Fruit fly (Drosophila melanogaster) whole organism, embryonic: Measurements from ENCODE around the gene CkIIalpha-i3.

Experiments
- Ada2b ChIP-seq: fragments of 200-800 bp; sonication (Bioruptor generic); IDR thresholded peaks from 2 replicates; pipeline ENCODE4 v1.3.6; 2022; ENCODE audit warnings: missing biosample characterization, missing genetic modification characterization
- Antp ChIP-seq: fragments of 200-800 bp; sonication (Bioruptor generic); optimal IDR thresholded peaks from 3 replicates; lab custom pipeline; 2016; ENCODE audit warnings: missing biosample characterization, missing genetic modification characterization
- Asciz ChIP-seq: fragments of 200-800 bp; sonication (Bioruptor generic); optimal IDR thresholded peaks from 2 replicates; lab custom pipeline; 2017; ENCODE audit warnings: missing biosample characterization, mild to moderate bottlenecking, missing genetic modification characterization, missing genetic modification reagents
- B-H1 ChIP-seq: fragments of 200-800 bp; sonication (Bioruptor generic); IDR thresholded peaks from 3 replicates; pipeline ENCODE4 v1.3.6; 2022; ENCODE audit warnings: missing biosample characterization, missing genetic modification characterization
- BEAF-32 ChIP-seq: fragments of 200-800 bp; sonication (Bioruptor generic); optimal IDR thresholded peaks from 3 replicates; lab custom pipeline; 2017; ENCODE audit warnings: missing biosample characterization, missing genetic modification characterization, mild to moderate bottlenecking, moderate library complexity, missing genetic modification reagents
- BtbVII ChIP-seq: fragments of 200-800 bp; sonication (Bioruptor generic); optimal IDR thresholded peaks from 3 replicates; lab custom pipeline; 2017; ENCODE audit warnings: missing biosample characterization, mild to moderate bottlenecking, missing genetic modification characterization
- CG10321 ChIP-seq: fragments of 200-800 bp; sonication (Bioruptor generic); IDR thresholded peaks from 2 replicates; pipeline ENCODE4 v1.3.6; 2022; ENCODE audit warnings: missing biosample characterization, missing genetic modification characterization
- CG11085 ChIP-seq: fragments of 200-800 bp; sonication (Bioruptor generic); IDR thresholded peaks from 2 replicates; pipeline ENCODE4 v1.3.6; 2022; ENCODE audit warnings: missing biosample characterization, missing genetic modification characterization
- CG11723 ChIP-seq: fragments of 200-800 bp; sonication (Bioruptor generic); optimal IDR thresholded peaks from 2 replicates; lab custom pipeline; 2017; ENCODE audit warnings: missing biosample characterization, mild to moderate bottlenecking, missing genetic modification characterization
- CG12071 ChIP-seq: fragments of 200-800 bp; sonication (Bioruptor generic); optimal IDR thresholded peaks from 3 replicates; lab custom pipeline; 2018; ENCODE audit warnings: missing biosample characterization, mild to moderate bottlenecking, missing genetic modification characterization
- CG13624 ChIP-seq: fragments of 200-800 bp; sonication (Bioruptor generic); optimal IDR thresholded peaks from 2 replicates; lab custom pipeline; 2016; ENCODE audit warnings: missing biosample characterization, missing genetic modification characterization
- CG15696 ChIP-seq: fragments of 200-800 bp; sonication (Bioruptor generic); optimal IDR thresholded peaks from 2 replicates; lab custom pipeline; 2019; ENCODE audit warnings: missing biosample characterization, mild to moderate bottlenecking, missing genetic modification characterization, moderate library complexity
- CG16813 ChIP-seq: fragments of 200-800 bp; sonication (Bioruptor generic); IDR thresholded peaks from 3 replicates; pipeline ENCODE4 v1.3.6; 2022; ENCODE audit warnings: missing biosample characterization, missing genetic modification characterization; ENCODE audit not compliant: partially characterized antibody
- CG18599 ChIP-seq: fragments of 200-800 bp; sonication (Bioruptor generic); optimal IDR thresholded peaks from 3 replicates; lab custom pipeline; 2017; ENCODE audit warnings: missing biosample characterization, missing genetic modification characterization, mild to moderate bottlenecking, moderate library complexity, missing genetic modification reagents
- CG2202 ChIP-seq: fragments of 200-800 bp; sonication (Bioruptor generic); optimal IDR thresholded peaks from 2 replicates; lab custom pipeline; 2018; ENCODE audit warnings: missing biosample characterization, mild to moderate bottlenecking, missing genetic modification characterization
- CG33557 ChIP-seq: fragments of 200-800 bp; sonication (Bioruptor generic); optimal IDR thresholded peaks from 2 replicates; lab custom pipeline; 2019; ENCODE audit warnings: missing biosample characterization, mild to moderate bottlenecking, missing genetic modification characterization, moderate library complexity
- CG3847 ChIP-seq: fragments of 200-800 bp; sonication (Bioruptor generic); IDR thresholded peaks from 2 replicates; pipeline ENCODE4 v1.3.6; 2022; ENCODE audit warnings: missing biosample characterization, missing genetic modification characterization
- CG4328 ChIP-seq: fragments of 200-800 bp; sonication (Bioruptor generic); optimal IDR thresholded peaks from 3 replicates; lab custom pipeline; 2017; ENCODE audit warnings: missing biosample characterization, missing genetic modification reagents, missing genetic modification characterization
- CG4360 ChIP-seq: fragments of 200-800 bp; sonication (Bioruptor generic); IDR thresholded peaks from 2 replicates; pipeline ENCODE4 v1.3.6; 2022; ENCODE audit warnings: missing biosample characterization, missing genetic modification characterization
- CG5180 ChIP-seq: fragments of 200-800 bp; sonication (Bioruptor generic); optimal IDR thresholded peaks from 3 replicates; lab custom pipeline; 2017; ENCODE audit warnings: missing biosample characterization, missing genetic modification characterization, mild to moderate bottlenecking, moderate library complexity, missing genetic modification reagents
- CG5953 ChIP-seq: fragments of 200-800 bp; sonication (Bioruptor generic); IDR thresholded peaks from 2 replicates; pipeline ENCODE4 v1.3.6; 2022; ENCODE audit warnings: missing biosample characterization, missing genetic modification characterization
- CG6813 ChIP-seq: fragments of 200-800 bp; sonication (Bioruptor generic); optimal IDR thresholded peaks from 2 replicates; lab custom pipeline; 2017; ENCODE audit warnings: missing biosample characterization, missing genetic modification characterization, mild to moderate bottlenecking, moderate library complexity, missing genetic modification reagents
- CG7928 ChIP-seq: fragments of 200-800 bp; sonication (Bioruptor generic); optimal IDR thresholded peaks from 2 replicates; lab custom pipeline; 2017; ENCODE audit warnings: missing biosample characterization, mild to moderate bottlenecking, missing genetic modification characterization
- CG8281 ChIP-seq: fragments of 200-800 bp; sonication (Bioruptor generic); optimal IDR thresholded peaks from 2 replicates; lab custom pipeline; 2018; ENCODE audit warnings: missing biosample characterization, mild to moderate bottlenecking, missing genetic modification characterization, moderate library complexity
- CrebB ChIP-seq: fragments of 200-800 bp; sonication (Bioruptor generic); optimal IDR thresholded peaks from 3 replicates; lab custom pipeline; 2018; ENCODE audit warnings: missing biosample characterization, mild to moderate bottlenecking, missing genetic modification characterization
- HHEX ChIP-seq: fragments of 200-800 bp; sonication (Bioruptor generic); optimal IDR thresholded peaks from 3 replicates; lab custom pipeline; 2017; ENCODE audit warnings: missing biosample characterization, mild to moderate bottlenecking, missing genetic modification characterization, missing genetic modification reagents
- HLH4C ChIP-seq: fragments of 200-800 bp; sonication (Bioruptor generic); IDR thresholded peaks from 3 replicates; pipeline ENCODE4 v1.3.6; 2022; ENCODE audit warnings: missing biosample characterization, missing genetic modification characterization; ENCODE audit not compliant: partially characterized antibody
- Kr ChIP-seq: fragments of 200-800 bp; sonication (Bioruptor generic); optimal IDR thresholded peaks from 2 replicates; lab custom pipeline; 2017; ENCODE audit warnings: missing biosample characterization, mild to moderate bottlenecking, missing genetic modification characterization
- Mes4 ChIP-seq: fragments of 200-800 bp; sonication (Bioruptor generic); optimal IDR thresholded peaks from 2 replicates; lab custom pipeline; 2016; ENCODE audit warnings: missing biosample characterization, missing genetic modification characterization
- PHDP ChIP-seq: fragments of 200-800 bp; sonication (Bioruptor generic); optimal IDR thresholded peaks from 3 replicates; lab custom pipeline; 2018; ENCODE audit warnings: missing biosample characterization, mild to moderate bottlenecking, missing genetic modification characterization, moderate library complexity
- Sox100B ChIP-seq: fragments of 200-800 bp; sonication (Bioruptor generic); optimal IDR thresholded peaks from 3 replicates; lab custom pipeline; 2018; ENCODE audit warnings: missing biosample characterization, mild to moderate bottlenecking, missing genetic modification characterization
- TFAM ChIP-seq: fragments of 200-800 bp; sonication (Bioruptor generic); optimal IDR thresholded peaks from 2 replicates; lab custom pipeline; 2017; ENCODE audit warnings: missing biosample characterization, missing genetic modification characterization, inconsistent platforms
- YL-1 ChIP-seq: fragments of 200-800 bp; sonication (Bioruptor generic); optimal IDR thresholded peaks from 3 replicates; lab custom pipeline; 2017; ENCODE audit warnings: missing biosample characterization, mild to moderate bottlenecking, missing genetic modification characterization
- bbx ChIP-seq: fragments of 200-800 bp; sonication (Bioruptor generic); IDR thresholded peaks from 2 replicates; pipeline ENCODE4 v1.3.6; 2022; ENCODE audit warnings: missing biosample characterization, missing genetic modification characterization; ENCODE audit not compliant: partially characterized antibody
- dan ChIP-seq: fragments of 200-800 bp; sonication (Bioruptor generic); IDR thresholded peaks from 2 replicates; pipeline ENCODE4 v1.3.6; 2022; ENCODE audit warnings: missing biosample characterization, missing genetic modification characterization
- danr ChIP-seq: fragments of 200-800 bp; sonication (Bioruptor generic); IDR thresholded peaks from 2 replicates; pipeline ENCODE4 v1.3.6; 2022; ENCODE audit warnings: missing biosample characterization, missing genetic modification characterization
- dysf ChIP-seq: fragments of 200-800 bp; sonication (Bioruptor generic); IDR thresholded peaks from 3 replicates; pipeline ENCODE4 v1.3.6; 2022; ENCODE audit warnings: missing biosample characterization, missing genetic modification characterization
- exex ChIP-seq: fragments of 200-800 bp; sonication (Bioruptor generic); optimal IDR thresholded peaks from 4 replicates; lab custom pipeline; 2018; ENCODE audit warnings: missing biosample characterization, mild to moderate bottlenecking, missing genetic modification characterization, moderate library complexity
- fd64A ChIP-seq: fragments of 200-800 bp; sonication (Bioruptor generic); optimal IDR thresholded peaks from 3 replicates; lab custom pipeline; 2018; ENCODE audit warnings: missing biosample characterization, mild to moderate bottlenecking, missing genetic modification characterization
- fu2 ChIP-seq: fragments of 200-800 bp; sonication (Bioruptor generic); optimal IDR thresholded peaks from 2 replicates; lab custom pipeline; 2016; ENCODE audit warnings: missing biosample characterization, missing genetic modification characterization
- gcm2 ChIP-seq: fragments of 200-800 bp; sonication (Bioruptor generic); optimal IDR thresholded peaks from 2 replicates; lab custom pipeline; 2016; ENCODE audit warnings: missing biosample characterization, missing genetic modification characterization
- hb ChIP-seq: fragments of 200-800 bp; sonication (Bioruptor generic); IDR thresholded peaks from 3 replicates; pipeline ENCODE4 v1.3.6; 2022; ENCODE audit warnings: missing biosample characterization, missing genetic modification characterization; ENCODE audit not compliant: partially characterized antibody
- kah ChIP-seq: fragments of 200-800 bp; sonication (Bioruptor generic); optimal IDR thresholded peaks from 2 replicates; lab custom pipeline; 2018; ENCODE audit warnings: missing biosample characterization, mild to moderate bottlenecking, missing genetic modification characterization
- lbe ChIP-seq: fragments of 200-800 bp; sonication (Bioruptor generic); optimal IDR thresholded peaks from 2 replicates; lab custom pipeline; 2016; ENCODE audit warnings: missing biosample characterization, mild to moderate bottlenecking, missing genetic modification characterization
- nerfin-1 ChIP-seq: fragments of 200-800 bp; sonication (Bioruptor generic); optimal IDR thresholded peaks from 3 replicates; lab custom pipeline; 2019; ENCODE audit warnings: missing biosample characterization, mild to moderate bottlenecking, missing genetic modification characterization, moderate library complexity
- oc ChIP-seq: fragments of 200-800 bp; sonication (Bioruptor generic); optimal IDR thresholded peaks from 2 replicates; lab custom pipeline; 2018; ENCODE audit warnings: missing biosample characterization, mild to moderate bottlenecking, missing genetic modification characterization, moderate library complexity
- zen ChIP-seq: fragments of 200-800 bp; sonication (Bioruptor generic); optimal IDR thresholded peaks from 3 replicates; lab custom pipeline; 2018; ENCODE audit warnings: missing biosample characterization, mild to moderate bottlenecking, missing genetic modification characterization, moderate library complexity
- zf30C ChIP-seq: fragments of 200-800 bp; sonication (Bioruptor generic); optimal IDR thresholded peaks from 3 replicates; lab custom pipeline; 2018; ENCODE audit warnings: missing biosample characterization, mild to moderate bottlenecking, missing genetic modification characterization

The CkIIalpha-i3 gene

DNA sequence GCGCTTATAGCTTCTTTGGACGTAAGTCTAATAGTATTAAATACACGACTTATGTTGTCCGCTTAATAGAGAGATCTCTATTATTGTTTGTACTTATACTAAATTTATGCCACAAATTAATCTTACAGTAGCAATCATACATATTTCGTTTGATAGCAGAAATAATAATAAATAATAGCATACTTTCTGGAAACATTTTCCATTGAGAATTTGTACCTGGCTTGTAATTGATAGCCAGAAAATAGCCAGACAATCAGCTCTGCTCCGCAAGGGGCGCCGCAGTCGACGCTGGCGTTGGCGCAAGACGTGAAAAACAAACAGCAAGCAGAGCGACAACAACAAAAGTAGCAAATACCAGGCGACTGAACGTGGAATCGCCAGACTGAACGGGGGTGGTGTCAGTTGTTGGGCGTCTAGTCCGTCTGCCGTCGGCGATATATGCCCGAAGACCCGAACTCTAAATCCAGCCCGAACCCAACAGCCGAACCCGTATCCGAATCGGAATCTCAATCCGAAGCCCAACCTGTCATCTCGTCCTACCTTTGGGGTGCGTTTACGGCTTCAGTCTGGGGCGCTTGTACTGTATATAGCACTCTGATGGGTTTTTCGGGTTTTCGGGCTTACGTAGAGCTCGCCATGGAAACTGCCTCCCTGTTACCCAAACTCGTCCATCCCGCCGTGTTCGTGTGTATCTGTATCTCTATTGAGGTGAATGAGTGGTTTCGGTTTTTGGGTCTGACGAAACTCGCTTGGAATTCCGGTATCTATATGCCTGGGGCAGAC is 10.8 kb downstream of the CkIIalpha-i3 start (continued):
- TF ChIP-seq BEAF-32 (GFP tag; lab: Kevin White, UChicago) (no peak), CG4360 (GFP tag; lab: Robert Waterston, UW) (peak; percentile 92), fu2 (no peak), CG7928 (GFP tag; lab: Kevin White, UChicago) (no peak), CG5180 (GFP tag; lab: Kevin White, UChicago) (no peak), hb (GFP tag; lab: Robert Waterston, UW) (no peak), Sox100B (GFP tag; lab: Kevin White, UChicago) (peak; percentile 52), CG8281 (tag; lab: Kevin White, UChicago) (no peak), CG2202 (tag; lab: Kevin White, UChicago) (no peak), CG12071 (no peak), dan (no peak), gcm2 (GFP tag; lab: Kevin White, UChicago) (no peak), zf30C (GFP tag; lab: Kevin White, UChicago) (no peak), BtbVII (GFP tag; lab: Kevin White, UChicago) (no peak), Ada2b (GFP tag; lab: Robert Waterston, UW) (no peak), zen (tag; lab: Kevin White, UChicago) (peak; percentile 0), CG11085 (GFP tag; lab: Robert Waterston, UW) (no peak), kah (GFP tag; lab: Kevin White, UChicago) (no peak), lbe (no peak), Kr (GFP tag; lab: Kevin White, UChicago) (no peak), HLH4C (GFP tag; lab: Robert Waterston, UW) (no peak), CrebB (tag; lab: Kevin White, UChicago) (no peak), CG3847 (GFP tag; lab: Robert Waterston, UW) (no peak), HHEX (GFP tag; lab: Kevin White, UChicago) (no peak), CG11723 (GFP tag; lab: Kevin White, UChicago) (no peak), PHDP (tag; lab: Kevin White, UChicago) (peak; percentile 30), Mes4 (GFP tag; lab: Kevin White, UChicago) (no peak), CG4328 (GFP tag; lab: Kevin White, UChicago) (peak; percentile 24), Antp (GFP tag; lab: Kevin White, UChicago) (no peak), TFAM (GFP tag; lab: Kevin White, UChicago) (no peak), CG15696 (peak; percentile 48), B-H1 (GFP tag; lab: Robert Waterston, UW) (no peak), oc (tag; lab: Kevin White, UChicago) (no peak), CG18599 (GFP tag; lab: Kevin White, UChicago) (peak; percentile 60), CG13624 (GFP tag; lab: Kevin White, UChicago) (no peak), CG5953 (no peak), fd64A (GFP tag; lab: Kevin White, UChicago) (no peak), CG33557 (GFP tag; lab: Kevin White, UChicago) (peak; percentile 12), CG10321 (GFP tag; lab: Robert Waterston, UW) (no peak), danr (no peak), exex (no peak), Asciz (GFP tag; lab: Kevin White, UChicago) (no peak), dysf (peak; percentile 48; the same call in 2 of the 3 replicates), YL-1 (GFP tag; lab: Kevin White, UChicago) (no peak), CG6813 (no peak), bbx (GFP tag; lab: Robert Waterston, UW) (0 out of 2 replicates have a peak, but pooled peaks have one; percentile 10), nerfin-1 (tag; lab: Kevin White, UChicago) (peak; percentile 59), CG16813 (GFP tag; lab: Robert Waterston, UW) (no peak)
